Worm (Caenorhabditis elegans) whole organism, L1 larva: ENCODE data around the gene cup-16.

ENCODE experiments used
- Y116A8C.19 ChIP-seq: sonication (generic microtip); optimal IDR thresholded peaks from 2 replicates; lab custom pipeline; 2016; ENCODE audit warnings: missing compliant biosample characterization, missing genetic modification characterization, borderline replicate concordance
- aly-2 ChIP-seq: fragments of 150-350 bp; optimal IDR thresholded peaks from 2 replicates; lab custom pipeline; 2014; ENCODE audit warnings: missing biosample characterization, missing genetic modification characterization
- ceh-63 ChIP-seq: fragments of 200-800 bp; sonication (Bioruptor generic); optimal IDR thresholded peaks from 2 replicates; lab custom pipeline; 2018; ENCODE audit warnings: mild to moderate bottlenecking, missing genetic modification characterization, missing compliant biosample characterization
- lin-13 ChIP-seq: fragments of 150-350 bp; optimal IDR thresholded peaks from 2 replicates; lab custom pipeline; 2014; ENCODE audit warnings: missing biosample characterization, missing genetic modification reagents, missing genetic modification characterization
- mef-2 ChIP-seq: fragments of 150-350 bp; optimal IDR thresholded peaks from 2 replicates; lab custom pipeline; 2014; ENCODE audit warnings: missing biosample characterization, missing genetic modification characterization
- nhr-90 ChIP-seq: sonication (generic microtip); optimal IDR thresholded peaks from 2 replicates; lab custom pipeline; 2016; ENCODE audit warnings: mild to moderate bottlenecking, missing genetic modification characterization, missing compliant biosample characterization; ENCODE audit not compliant: poor library complexity
- snpc-4 ChIP-seq: fragments of 150-350 bp; optimal IDR thresholded peaks from 2 replicates; lab custom pipeline; 2014; ENCODE audit warnings: missing biosample characterization, missing genetic modification characterization
- unc-86 ChIP-seq: sonication (generic microtip); optimal IDR thresholded peaks from 2 replicates; lab custom pipeline; 2016; ENCODE audit warnings: missing genetic modification characterization, missing compliant biosample characterization

ce11 chrII:8726700-8727099 is 19.7 kb downstream of the cup-16 start, which contains the start of gene T01B7.9:
- TF ChIP-seq unc-86 (tag; lab: Kevin White, UChicago) (no peak), aly-2 (tag; lab: Kevin White, UChicago) (no peak), snpc-4 (tag; lab: Kevin White, UChicago) (no peak), lin-13 (no peak), nhr-90 (tag; lab: Kevin White, UChicago) (no peak), mef-2 (no peak), Y116A8C.19 (no peak), ceh-63 (GFP tag; lab: Kevin White, UChicago) (no peak)
